Fruit fly (Drosophila melanogaster): Measurements from ENCODE around the gene Veneno.

- TF ChIP-seq Dfd (GFP tag; optimal IDR thresholded peaks at IDR 0.05) (no peak), usp (GFP tag; optimal IDR thresholded peaks at IDR 0.05) (no peak), woc (GFP tag; optimal IDR thresholded peaks at IDR 0.05) (no peak), pan (optimal IDR thresholded peaks at IDR 0.05) (no peak), Myc (optimal IDR thresholded peaks at IDR 0.05) (no peak), Hr78 (GFP tag; optimal IDR thresholded peaks at IDR 0.05) (no peak), h (GFP tag; optimal IDR thresholded peaks at IDR 0.05) (no peak), lola (GFP tag; optimal IDR thresholded peaks at IDR 0.05) (no peak), psq (GFP tag; optimal IDR thresholded peaks at IDR 0.05) (no peak), HLH106 (tag; optimal IDR thresholded peaks at IDR 0.05) (no peak)
These were observed 4.3 kb downstream of the Veneno start for dm6 chr3R:8358004-8358403.
